Worm (Caenorhabditis elegans) whole organism, L4 larva: Measurements from ENCODE around the gene ZK185.5.
A peak's percentile ranks its signal among the peaks of the same experiment; 100 is the strongest.

Experiments used
- R02D3.7 ChIP-seq: fragments of 150-350 bp; sonication (generic microtip); optimal IDR thresholded peaks from 3 replicates; lab custom pipeline; 2014; ENCODE audit warnings: missing biosample characterization, missing genetic modification characterization
- Y105C5A.15 ChIP-seq: fragments of 200-800 bp; sonication (Bioruptor generic); IDR thresholded peaks from 2 replicates; pipeline ENCODE4 v1.3.6; 2022; ENCODE audit warnings: missing genetic modification characterization, missing compliant biosample characterization
- ceh-28 ChIP-seq: fragments of 150-350 bp; optimal IDR thresholded peaks from 2 replicates; lab custom pipeline; 2014; ENCODE audit warnings: missing biosample characterization, missing genetic modification reagents, missing genetic modification characterization
- ceh-82 ChIP-seq: sonication (generic microtip); optimal IDR thresholded peaks from 2 replicates; lab custom pipeline; 2017; ENCODE audit warnings: missing biosample characterization, missing genetic modification characterization
- dmd-9 ChIP-seq: fragments of 200-800 bp; sonication (Bioruptor generic); IDR thresholded peaks from 2 replicates; pipeline ENCODE4 v1.3.6; 2022; ENCODE audit warnings: missing genetic modification reagents, missing genetic modification characterization, missing compliant biosample characterization
- nhr-28 ChIP-seq: fragments of 150-350 bp; optimal IDR thresholded peaks from 2 replicates; lab custom pipeline; 2014; ENCODE audit warnings: missing biosample characterization, missing genetic modification characterization
- nhr-76 ChIP-seq: fragments of 150-350 bp; optimal IDR thresholded peaks from 2 replicates; lab custom pipeline; 2014; ENCODE audit warnings: missing biosample characterization, missing genetic modification characterization
- pha-4 ChIP-seq, 2 experiments: fragments of 150-350 bp in 1 of 2; fragments of 200-800 bp in 1 of 2; sonication (Bioruptor generic) in 1 of 2; IDR thresholded peaks in 1 of 2; optimal IDR thresholded peaks in 1 of 2; 2 replicates each; pipeline versions ENCODE4 v1.3.6 to Lab custom; 2014 to 2022; ENCODE audit warnings: missing genetic modification characterization in 2 of 2, missing genetic modification reagents in 2 of 2, missing biosample characterization in 1 of 2, missing compliant biosample characterization in 1 of 2
- unc-39 ChIP-seq: sonication (generic microtip); optimal IDR thresholded peaks from 2 replicates; lab custom pipeline; 2017; ENCODE audit warnings: missing biosample characterization, missing genetic modification characterization

DNA sequence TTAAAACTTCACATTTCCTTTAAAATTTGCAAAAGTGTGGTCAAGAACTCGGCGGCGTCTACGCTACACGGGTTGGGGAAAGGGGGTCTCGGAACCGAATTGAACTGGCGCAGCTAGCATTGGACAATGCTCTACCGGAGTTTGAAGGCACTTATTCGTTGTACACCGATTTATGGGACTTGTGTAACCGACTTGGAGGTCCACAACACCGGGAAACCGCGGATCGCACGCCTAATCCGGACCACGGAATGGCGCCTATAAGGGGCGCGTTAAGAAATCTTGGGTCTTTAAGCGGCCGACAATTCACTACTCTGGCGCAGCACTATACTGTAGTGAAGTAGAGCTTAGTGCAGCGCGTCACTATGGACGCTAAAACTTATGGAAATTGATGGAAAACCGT is 7.0 kb downstream of the ZK185.5 start:
- TF ChIP-seq nhr-28: no peak
- TF ChIP-seq pha-4 (GFP tag; IDR thresholded peaks at IDR 0.05; lab: Robert Waterston, UW): 0 out of 2 replicates have a peak, but pooled peaks have one; percentile 31
- no peak for TF ChIP-seq pha-4 (tag; optimal IDR thresholded peaks at IDR 0.05; lab: Kevin White, UChicago)
- no peak for TF ChIP-seq unc-39
- TF ChIP-seq nhr-76 (tag; lab: Kevin White, UChicago): no peak
- TF ChIP-seq ceh-28: no peak
- TF ChIP-seq R02D3.7 (tag; lab: Kevin White, UChicago): no peak
- TF ChIP-seq ceh-82 (tag; lab: Kevin White, UChicago): no peak
- TF ChIP-seq dmd-9 (GFP tag; lab: Robert Waterston, UW): no peak
- no peak for TF ChIP-seq Y105C5A.15 (GFP tag; lab: Robert Waterston, UW)
